Worm (Caenorhabditis elegans) whole organism, L1 larva: Measurements from ENCODE around the gene his-38.

Source experiments
- C34B4.2 ChIP-seq: sonication (generic microtip); optimal IDR thresholded peaks from 2 replicates; lab custom pipeline; 2017; ENCODE audit warnings: mild to moderate bottlenecking, missing genetic modification characterization, missing compliant biosample characterization
- Y116A8C.19 ChIP-seq: sonication (generic microtip); optimal IDR thresholded peaks from 2 replicates; lab custom pipeline; 2016; ENCODE audit warnings: missing compliant biosample characterization, missing genetic modification characterization, borderline replicate concordance
- aha-1 ChIP-seq: fragments of 150-350 bp; optimal IDR thresholded peaks from 2 replicates; lab custom pipeline; 2014; ENCODE audit warnings: missing biosample characterization, missing genetic modification characterization
- alr-1 ChIP-seq: fragments of 200-800 bp; sonication (Bioruptor generic); optimal IDR thresholded peaks from 2 replicates; lab custom pipeline; 2018; ENCODE audit warnings: borderline replicate concordance, mild to moderate bottlenecking, missing genetic modification characterization, missing compliant biosample characterization
- aly-2 ChIP-seq: fragments of 150-350 bp; optimal IDR thresholded peaks from 2 replicates; lab custom pipeline; 2014; ENCODE audit warnings: missing biosample characterization, missing genetic modification characterization
- blmp-1 ChIP-seq: fragments of 150-350 bp; optimal IDR thresholded peaks from 2 replicates; lab custom pipeline; 2014; ENCODE audit warnings: missing biosample characterization, missing genetic modification characterization
- ceh-63 ChIP-seq: fragments of 200-800 bp; sonication (Bioruptor generic); optimal IDR thresholded peaks from 2 replicates; lab custom pipeline; 2018; ENCODE audit warnings: mild to moderate bottlenecking, missing genetic modification characterization, missing compliant biosample characterization
- ceh-90 ChIP-seq: sonication (generic microtip); optimal IDR thresholded peaks from 2 replicates; lab custom pipeline; 2016; ENCODE audit warnings: missing genetic modification characterization, missing compliant biosample characterization
- ces-1 ChIP-seq: fragments of 150-350 bp; optimal IDR thresholded peaks from 2 replicates; lab custom pipeline; 2014; ENCODE audit warnings: missing biosample characterization, missing genetic modification reagents, missing genetic modification characterization
- dpl-1 ChIP-seq, 3 experiments: fragments of 150-350 bp in 2 of 3; sonication (generic microtip) in 1 of 3; optimal IDR thresholded peaks; 2 replicates each; lab custom pipeline; 2014 to 2017; ENCODE audit warnings: missing biosample characterization in 3 of 3, missing genetic modification characterization in 3 of 3, missing genetic modification reagents in 3 of 3
- dsc-1 ChIP-seq: sonication (generic microtip); optimal IDR thresholded peaks from 2 replicates; lab custom pipeline; 2016; ENCODE audit warnings: mild to moderate bottlenecking, missing genetic modification characterization, missing compliant biosample characterization
- efl-1 ChIP-seq, 4 experiments: fragments of 150-350 bp; optimal IDR thresholded peaks in 3 of 4; peaks in 1 of 4; 1 replicate in 1 of 4; 2 replicates in 3 of 4; lab custom pipeline; 2014; ENCODE audit warnings: missing biosample characterization in 2 of 4, missing genetic modification characterization in 2 of 4, missing genetic modification reagents in 2 of 4
- efl-3 ChIP-seq: fragments of 200-800 bp; sonication (Bioruptor generic); optimal IDR thresholded peaks from 2 replicates; lab custom pipeline; 2018; ENCODE audit warnings: mild to moderate bottlenecking, missing genetic modification characterization, missing compliant biosample characterization
- egl-13 ChIP-seq: sonication (generic microtip); optimal IDR thresholded peaks from 2 replicates; lab custom pipeline; 2016; ENCODE audit warnings: missing genotype, missing genetic modification reagents, missing genetic modification characterization, missing compliant biosample characterization
- fkh-10 ChIP-seq: sonication (generic microtip); optimal IDR thresholded peaks from 2 replicates; lab custom pipeline; 2017; ENCODE audit warnings: missing biosample characterization, missing genetic modification reagents, missing genetic modification characterization
- fkh-4 ChIP-seq: sonication (generic microtip); optimal IDR thresholded peaks from 2 replicates; lab custom pipeline; 2016; ENCODE audit warnings: missing compliant biosample characterization, missing genetic modification characterization, borderline replicate concordance
- fos-1 ChIP-seq: fragments of 150-350 bp; optimal IDR thresholded peaks from 2 replicates; lab custom pipeline; 2014; ENCODE audit warnings: missing biosample characterization, missing genetic modification characterization
- grh-1 ChIP-seq: fragments of 200-800 bp; sonication (Bioruptor generic); IDR thresholded peaks from 2 replicates; pipeline ENCODE4 v1.3.6; 2022; ENCODE audit warnings: missing genetic modification reagents, missing genetic modification characterization, missing compliant biosample characterization
- hlh-17 ChIP-seq: fragments of 200-800 bp; sonication (Bioruptor generic); optimal IDR thresholded peaks from 2 replicates; lab custom pipeline; 2018; ENCODE audit warnings: missing genetic modification characterization, mild to moderate bottlenecking, missing compliant biosample characterization, moderate library complexity, borderline replicate concordance
- isw-1 ChIP-seq: fragments of 200-800 bp; sonication (Bioruptor generic); IDR thresholded peaks from 2 replicates; pipeline ENCODE4 v1.3.6; 2022; ENCODE audit warnings: missing genetic modification characterization, missing compliant biosample characterization
- jun-1 ChIP-seq: fragments of 150-350 bp; optimal IDR thresholded peaks from 2 replicates; lab custom pipeline; 2014; ENCODE audit warnings: missing biosample characterization, missing genetic modification reagents, missing genetic modification characterization
- lin-13 ChIP-seq: fragments of 150-350 bp; optimal IDR thresholded peaks from 2 replicates; lab custom pipeline; 2014; ENCODE audit warnings: missing biosample characterization, missing genetic modification reagents, missing genetic modification characterization
- lin-14 ChIP-seq: fragments of 200-800 bp; sonication (Bioruptor generic); optimal IDR thresholded peaks from 2 replicates; lab custom pipeline; 2018; ENCODE audit warnings: mild to moderate bottlenecking, missing genetic modification characterization, moderate library complexity, missing compliant biosample characterization
- lin-15B ChIP-seq: fragments of 150-350 bp; sonication (generic microtip); optimal IDR thresholded peaks from 3 replicates; lab custom pipeline; 2014; ENCODE audit warnings: missing biosample characterization, missing genetic modification characterization
- lir-3 ChIP-seq: sonication (generic microtip); optimal IDR thresholded peaks from 2 replicates; lab custom pipeline; 2016; ENCODE audit warnings: mild to moderate bottlenecking, missing genetic modification characterization, moderate library complexity, missing compliant biosample characterization; ENCODE audit not compliant: poor library complexity
- lsy-2 ChIP-seq, 2 experiments: fragments of 150-350 bp; optimal IDR thresholded peaks; 2 replicates each; lab custom pipeline; 2014; ENCODE audit warnings: missing biosample characterization in 2 of 2, missing genetic modification characterization in 2 of 2
- mab-9 ChIP-seq: fragments of 200-800 bp; sonication (Bioruptor generic); IDR thresholded peaks from 2 replicates; pipeline ENCODE4 v1.3.6; 2022; ENCODE audit warnings: missing genetic modification reagents, missing genetic modification characterization, missing compliant biosample characterization
- mef-2 ChIP-seq: fragments of 150-350 bp; optimal IDR thresholded peaks from 2 replicates; lab custom pipeline; 2014; ENCODE audit warnings: missing biosample characterization, missing genetic modification characterization
- nhr-11 ChIP-seq: fragments of 150-350 bp; optimal IDR thresholded peaks from 2 replicates; lab custom pipeline; 2014; ENCODE audit warnings: missing biosample characterization, missing genetic modification characterization
- nhr-12 ChIP-seq: sonication (generic microtip); optimal IDR thresholded peaks from 2 replicates; lab custom pipeline; 2017; ENCODE audit warnings: missing biosample characterization, missing genetic modification characterization
- nhr-19 ChIP-seq: fragments of 200-800 bp; sonication (Bioruptor generic); conservative IDR thresholded peaks from 2 replicates; pipeline ENCODE4 v1.3.6; 2022; ENCODE audit warnings: missing genetic modification characterization, missing compliant biosample characterization
- nhr-20 ChIP-seq: sonication (generic microtip); optimal IDR thresholded peaks from 2 replicates; lab custom pipeline; 2016; ENCODE audit warnings: mild to moderate bottlenecking, missing genetic modification characterization, missing compliant biosample characterization
- nhr-76 ChIP-seq: sonication (generic microtip); optimal IDR thresholded peaks from 2 replicates; lab custom pipeline; 2017; ENCODE audit warnings: missing biosample characterization, missing genetic modification characterization
- nhr-85 ChIP-seq: sonication (generic microtip); peaks from one replicate; lab custom pipeline; 2016; ENCODE audit warnings: missing genetic modification characterization, inconsistent platforms, missing compliant biosample characterization
- nhr-90 ChIP-seq: sonication (generic microtip); optimal IDR thresholded peaks from 2 replicates; lab custom pipeline; 2016; ENCODE audit warnings: mild to moderate bottlenecking, missing genetic modification characterization, missing compliant biosample characterization; ENCODE audit not compliant: poor library complexity
- pag-3 ChIP-seq: sonication (generic microtip); optimal IDR thresholded peaks from 2 replicates; lab custom pipeline; 2017; ENCODE audit warnings: missing genetic modification characterization, mild to moderate bottlenecking, missing compliant biosample characterization, antibody characterized with exemption, borderline replicate concordance; ENCODE audit not compliant: insufficient read depth
- rnt-1 ChIP-seq: sonication (generic microtip); optimal IDR thresholded peaks from 2 replicates; lab custom pipeline; 2016; ENCODE audit warnings: mild to moderate bottlenecking, missing genetic modification characterization, moderate library complexity, missing compliant biosample characterization
- snu-23 ChIP-seq: sonication (generic microtip); optimal IDR thresholded peaks from 2 replicates; lab custom pipeline; 2016; ENCODE audit warnings: missing genetic modification characterization, missing compliant biosample characterization
- sptf-1 ChIP-seq: fragments of 150-350 bp; optimal IDR thresholded peaks from 2 replicates; lab custom pipeline; 2014; ENCODE audit warnings: missing biosample characterization, missing genetic modification characterization
- swsn-7 ChIP-seq: sonication (generic microtip); optimal IDR thresholded peaks from 2 replicates; lab custom pipeline; 2016; ENCODE audit warnings: missing genetic modification characterization, missing compliant biosample characterization
- tbx-2 ChIP-seq: sonication (generic microtip); optimal IDR thresholded peaks from 2 replicates; lab custom pipeline; 2016; ENCODE audit warnings: missing genetic modification characterization, missing compliant biosample characterization
- unc-30 ChIP-seq: sonication (generic microtip); optimal IDR thresholded peaks from 2 replicates; lab custom pipeline; 2017; ENCODE audit warnings: missing biosample characterization, missing genetic modification characterization
- unc-62 ChIP-seq: fragments of 150-350 bp; optimal IDR thresholded peaks from 2 replicates; lab custom pipeline; 2014; ENCODE audit warnings: missing biosample characterization, missing genetic modification reagents, missing genetic modification characterization
- xbp-1 ChIP-seq: sonication (generic microtip); optimal IDR thresholded peaks from 2 replicates; lab custom pipeline; 2016; ENCODE audit warnings: missing genetic modification characterization, missing compliant biosample characterization
- zag-1 ChIP-seq: fragments of 150-350 bp; optimal IDR thresholded peaks from 2 replicates; lab custom pipeline; 2014; ENCODE audit warnings: missing biosample characterization, missing genetic modification characterization
- ztf-11 ChIP-seq, 2 experiments: sonication (generic microtip); optimal IDR thresholded peaks; 2 replicates each; lab custom pipeline; 2016 to 2017; ENCODE audit warnings: missing genetic modification characterization in 2 of 2, missing biosample characterization in 1 of 2, missing compliant biosample characterization in 1 of 2
- ztf-4 ChIP-seq: fragments of 150-350 bp; optimal IDR thresholded peaks from 2 replicates; lab custom pipeline; 2014; ENCODE audit warnings: missing biosample characterization, missing genetic modification characterization

The his-38 gene

ce11 chrX:7313236-7313635, 3.6 kb upstream of the his-38 start:
- TF ChIP-seq ces-1 (GFP tag; lab: Kevin White, UChicago) = no peak
- TF ChIP-seq mef-2 (tag; lab: Kevin White, UChicago) = no peak
- TF ChIP-seq swsn-7 (tag; lab: Kevin White, UChicago) = no peak
- TF ChIP-seq ztf-4 (tag; lab: Kevin White, UChicago) = no peak
- TF ChIP-seq fkh-4 (tag; lab: Kevin White, UChicago) = no peak
- no peak for TF ChIP-seq pag-3 (tag; lab: Kevin White, UChicago)
- no peak for TF ChIP-seq dsc-1 (tag; lab: Kevin White, UChicago)
- no peak for TF ChIP-seq C34B4.2
- no peak for TF ChIP-seq fkh-10 (GFP tag; lab: Kevin White, UChicago)
- no peak for TF ChIP-seq efl-3 (GFP tag; lab: Kevin White, UChicago)
- TF ChIP-seq ztf-11 (tag; optimal IDR thresholded peaks at IDR 0.05; lab: Kevin White, UChicago) = no peak
- TF ChIP-seq nhr-19 (GFP tag; lab: Robert Waterston, UW) = no peak
- TF ChIP-seq mab-9 = no peak
- TF ChIP-seq, all 84 proteins: peak for 0

- TF ChIP-seq unc-62 (GFP tag; lab: Kevin White, UChicago) (no peak), lin-15B (tag; lab: Kevin White, UChicago) (no peak), egl-13 (no peak), hlh-17 (no peak), tbx-2 (tag; lab: Kevin White, UChicago) (no peak), nhr-85 (tag; lab: Kevin White, UChicago) (no peak), nhr-76 (no peak), ztf-11 (tag; optimal IDR thresholded peaks at IDR 0.05; lab: Kevin White, UChicago) (no peak), blmp-1 (tag; lab: Kevin White, UChicago) (no peak), rnt-1 (tag; lab: Kevin White, UChicago) (no peak), grh-1 (GFP tag; lab: Robert Waterston, UW) (no peak), sptf-1 (tag; lab: Kevin White, UChicago) (no peak), Y116A8C.19 (tag; lab: Kevin White, UChicago) (no peak), ceh-63 (no peak), nhr-12 (tag; lab: Kevin White, UChicago) (no peak), nhr-90 (tag; lab: Kevin White, UChicago) (no peak), aha-1 (tag; lab: Kevin White, UChicago) (no peak)
Observed at ce11 chrX:7311870-7312269, 2.2 kb upstream of the his-38 start.

- no peak for TF ChIP-seq egl-13
- peak in 2 of 3 experiments; percentile 15 to 27 for TF ChIP-seq dpl-1 (GFP tag; optimal IDR thresholded peaks at IDR 0.05; lab: Kevin White, UChicago)
- TF ChIP-seq nhr-11 (tag; lab: Kevin White, UChicago) = no peak
- peak; percentile 91 for TF ChIP-seq xbp-1 (tag; lab: Kevin White, UChicago)
- peak; percentile 97 for TF ChIP-seq lin-14 (GFP tag; lab: Kevin White, UChicago)
- TF ChIP-seq ceh-90 (tag; lab: Kevin White, UChicago) = no peak
- TF ChIP-seq unc-62 (GFP tag; lab: Kevin White, UChicago) = no peak
- TF ChIP-seq ceh-63 = no peak
- no peak for TF ChIP-seq zag-1 (tag; lab: Kevin White, UChicago)
- TF ChIP-seq unc-30 = no peak
- TF ChIP-seq nhr-76 = no peak
- peak; percentile 47 for TF ChIP-seq isw-1 (GFP tag; lab: Robert Waterston, UW)
- TF ChIP-seq mab-9 = no peak
- no peak for TF ChIP-seq lin-13 (GFP tag; lab: Kevin White, UChicago)
- TF ChIP-seq jun-1 = peak; percentile 26
- no peak for TF ChIP-seq Y116A8C.19 (tag; lab: Kevin White, UChicago)
- peak; percentile 59 for TF ChIP-seq lir-3 (tag; lab: Kevin White, UChicago)
- peak; percentile 84 for TF ChIP-seq nhr-20 (tag; lab: Kevin White, UChicago)
- no peak for TF ChIP-seq dsc-1 (tag; lab: Kevin White, UChicago)
- TF ChIP-seq fos-1 = no peak
- TF ChIP-seq sptf-1 (tag; lab: Kevin White, UChicago) = no peak
- peak; percentile 31 to 47 for TF ChIP-seq efl-1 (optimal IDR thresholded peaks at IDR 0.05; lab: Kevin White, UChicago)
- peak in 1 of 2 experiments; percentile 78 for TF ChIP-seq efl-1 (GFP tag; optimal IDR thresholded peaks at IDR 0.05 in 1 of 2; lab: Kevin White, UChicago)
- TF ChIP-seq grh-1 (GFP tag; lab: Robert Waterston, UW) = no peak
- no peak for TF ChIP-seq fkh-4 (tag; lab: Kevin White, UChicago)
- peak; percentile 85 for TF ChIP-seq snu-23
- TF ChIP-seq nhr-85 (tag; lab: Kevin White, UChicago) = peak; percentile 80
- TF ChIP-seq lsy-2 (tag; optimal IDR thresholded peaks at IDR 0.05; lab: Kevin White, UChicago) = peak; percentile 41 to 66
- TF ChIP-seq alr-1 (tag; lab: Kevin White, UChicago) = no peak
- no peak for TF ChIP-seq aly-2
- no peak for TF ChIP-seq lin-15B (tag; lab: Kevin White, UChicago)
Observed at ce11 chrX:7306434-7306833, 3.2 kb downstream of the his-38 start.
